Fruit fly (Drosophila melanogaster): ENCODE measurements around the gene CG11247.

CG11247 gene

DNA sequence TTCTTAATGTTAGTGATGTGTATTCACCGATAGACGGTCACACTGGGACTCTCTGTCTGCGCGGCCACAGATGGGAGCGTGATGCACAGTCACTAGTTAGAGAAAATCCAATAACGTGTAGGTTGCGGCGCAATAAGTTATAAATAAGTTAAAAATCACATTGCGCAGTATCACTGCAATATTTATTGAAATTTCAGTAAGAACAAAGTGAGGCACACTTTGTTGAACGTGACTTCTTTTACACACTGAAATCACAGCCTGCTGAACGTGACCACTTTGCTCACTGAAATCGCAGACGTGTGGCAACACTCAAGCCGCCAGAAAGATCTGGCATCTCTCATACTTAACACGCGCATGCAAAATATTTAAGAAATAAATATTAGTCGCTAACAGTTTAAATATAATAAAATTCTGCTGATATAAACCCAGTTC is at the start of gene CG11247, which contains the start of gene Polr2H (continued):
- TF ChIP-seq MESR4 (GFP tag; optimal IDR thresholded peaks at IDR 0.05) (no peak), usp (GFP tag; optimal IDR thresholded peaks at IDR 0.05) (no peak), B-H2 (GFP tag; optimal IDR thresholded peaks at IDR 0.05) (peak; percentile 73), NFAT (GFP tag; IDR thresholded peaks at IDR 0.05) (peak; percentile 91), CG14965 (GFP tag; optimal IDR thresholded peaks at IDR 0.05; ENCODE audit: borderline replicate concordance) (peak; percentile 42), Fer3 (tag; optimal IDR thresholded peaks at IDR 0.05) (peak; percentile 81), Med (GFP tag) (peak; percentile 99), pros (GFP tag; optimal IDR thresholded peaks at IDR 0.05) (no peak), CG10959 (GFP tag; IDR thresholded peaks at IDR 0.05) (peak; percentile 73), nau (GFP tag; optimal IDR thresholded peaks at IDR 0.05) (peak; percentile 59), cato (GFP tag; optimal IDR thresholded peaks at IDR 0.05; ENCODE audit: borderline replicate concordance) (peak; percentile 92), tup (GFP tag; optimal IDR thresholded peaks at IDR 0.05) (peak; percentile 81), bsh (GFP tag; optimal IDR thresholded peaks at IDR 0.05) (peak in 1 of 2 experiments; percentile 85), Dip3 (GFP tag; optimal IDR thresholded peaks at IDR 0.05) (peak; percentile 96), Doc3 (GFP tag; IDR thresholded peaks at IDR 0.05; ENCODE audit: partially characterized antibody) (peak; percentile 71), cas (GFP tag; IDR thresholded peaks at IDR 0.05) (peak; percentile 85; the same call in 1 of the 2 replicates), Hsf (GFP tag; optimal IDR thresholded peaks at IDR 0.05) (peak; percentile 97), CG34422 (GFP tag; IDR thresholded peaks at IDR 0.05) (peak; percentile 93), yki (optimal IDR thresholded peaks at IDR 0.05) (peak; percentile 66), Sry-δ (GFP tag; optimal IDR thresholded peaks at IDR 0.05) (peak; percentile 99), Hmr (GFP tag; optimal IDR thresholded peaks at IDR 0.05) (peak; percentile 83), CG3281 (GFP tag; optimal IDR thresholded peaks at IDR 0.05) (peak; percentile 82), sisA (GFP tag; IDR thresholded peaks at IDR 0.05) (peak; percentile 97), peb (GFP tag; IDR thresholded peaks at IDR 0.05) (peak; percentile 77), Deaf1 (tag; optimal IDR thresholded peaks at IDR 0.05) (no peak), CG3726 (GFP tag; IDR thresholded peaks at IDR 0.05) (peak; percentile 83; the same call in 2 of the 3 replicates), CG1024 (GFP tag; IDR thresholded peaks at IDR 0.05) (peak; percentile 82), pzg (GFP tag; optimal IDR thresholded peaks at IDR 0.05) (peak; percentile 81), br (optimal IDR thresholded peaks at IDR 0.05) (no peak), vvl (GFP tag; IDR thresholded peaks at IDR 0.05) (peak; percentile 89), CG15011 (GFP tag; optimal IDR thresholded peaks at IDR 0.05) (no peak), CG12744 (GFP tag; optimal IDR thresholded peaks at IDR 0.05) (peak; percentile 80), CG13894 (tag; optimal IDR thresholded peaks at IDR 0.05) (no peak), unc-4 (GFP tag; IDR thresholded peaks at IDR 0.05; ENCODE audit: partially characterized antibody) (peak; percentile 73), ken (GFP tag; IDR thresholded peaks at IDR 0.05) (peak; percentile 95), ttk (GFP tag; IDR thresholded peaks at IDR 0.05) (peak; percentile 93), Dfd (GFP tag; optimal IDR thresholded peaks at IDR 0.05) (no peak), GATAe (GFP tag; conservative IDR thresholded peaks at IDR 0.05) (peak; percentile 81), CG34376 (GFP tag; optimal IDR thresholded peaks at IDR 0.05) (peak; percentile 27), gfzf (GFP tag; optimal IDR thresholded peaks at IDR 0.05) (peak; percentile 60), fru (optimal IDR thresholded peaks at IDR 0.05) (no peak), slbo (GFP tag; IDR thresholded peaks at IDR 0.05) (peak; percentile 97), Hey (tag; optimal IDR thresholded peaks at IDR 0.05) (peak; percentile 34), cad (GFP tag; optimal IDR thresholded peaks at IDR 0.05) (no peak), CG16779 (GFP tag; IDR thresholded peaks at IDR 0.05) (peak; percentile 63), Dll (GFP tag; IDR thresholded peaks at IDR 0.05; ENCODE audit: partially characterized antibody) (peak; percentile 87), ATbp (GFP tag; optimal IDR thresholded peaks at IDR 0.05) (peak; percentile 62), ac (GFP tag; optimal IDR thresholded peaks at IDR 0.05) (no peak), HLH54F (GFP tag; optimal IDR thresholded peaks at IDR 0.05) (peak; percentile 97), CG18011 (GFP tag; optimal IDR thresholded peaks at IDR 0.05) (peak; percentile 79), Scr (GFP tag; IDR thresholded peaks at IDR 0.05; ENCODE audit: partially characterized antibody) (peak; percentile 84), CG32767 (GFP tag; IDR thresholded peaks at IDR 0.05) (peak; percentile 77; the same call in 1 of the 2 replicates)
